Worm (Caenorhabditis elegans): Measurements from ENCODE around the gene F55F10.1.

DNA sequence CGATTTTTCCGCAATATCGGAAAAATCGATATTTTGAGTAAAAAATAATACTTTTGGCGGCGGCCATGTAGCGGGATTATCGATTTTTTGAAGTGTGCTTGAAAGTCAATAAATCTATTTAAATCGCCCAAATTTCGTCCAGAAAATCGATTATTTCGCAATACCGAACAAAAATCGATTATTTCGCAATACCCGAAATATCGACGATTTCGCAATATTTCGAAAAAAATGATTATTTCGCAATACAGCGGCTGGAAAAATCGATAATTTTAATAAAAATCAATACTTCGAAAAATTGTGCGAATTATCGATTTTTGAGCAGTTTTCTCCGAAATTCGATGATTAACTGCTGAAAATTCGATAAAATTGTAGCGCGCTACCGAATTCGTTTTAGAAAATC is 42.6 kb upstream of the F55F10.1 start:
- no peak for TF ChIP-seq ceh-9 (tag; optimal IDR thresholded peaks at IDR 0.05)
- no peak for TF ChIP-seq sdc-2 (tag; optimal IDR thresholded peaks at IDR 0.05)
- no peak for TF ChIP-seq C38D4.7 (GFP tag; optimal IDR thresholded peaks at IDR 0.05)
- TF ChIP-seq fkh-10 (GFP tag; optimal IDR thresholded peaks at IDR 0.05), result no peak
- no peak for TF ChIP-seq che-1 (tag; optimal IDR thresholded peaks at IDR 0.05)
- no peak for TF ChIP-seq elt-2 (tag; optimal IDR thresholded peaks at IDR 0.05)
- no peak for TF ChIP-seq nfya-1 (tag; optimal IDR thresholded peaks at IDR 0.05)
- no peak for TF ChIP-seq tbx-2 (tag; optimal IDR thresholded peaks at IDR 0.05)
- no peak for TF ChIP-seq pha-4 (tag; optimal IDR thresholded peaks at IDR 0.05)
- TF ChIP-seq ceh-14 (tag; optimal IDR thresholded peaks at IDR 0.05), result no peak
- no peak for TF ChIP-seq nhr-11 (tag; optimal IDR thresholded peaks at IDR 0.05)

Data from whole organism, late embryonic.